Worm (Caenorhabditis elegans) whole organism, dauer: Measurements from ENCODE around the gene clp-4.

Experiments
- unc-62 ChIP-seq: sonication (generic microtip); optimal IDR thresholded peaks from 2 replicates; lab custom pipeline; 2017; ENCODE audit warnings: missing biosample characterization, missing genetic modification reagents, missing genetic modification characterization

Gene clp-4

DNA sequence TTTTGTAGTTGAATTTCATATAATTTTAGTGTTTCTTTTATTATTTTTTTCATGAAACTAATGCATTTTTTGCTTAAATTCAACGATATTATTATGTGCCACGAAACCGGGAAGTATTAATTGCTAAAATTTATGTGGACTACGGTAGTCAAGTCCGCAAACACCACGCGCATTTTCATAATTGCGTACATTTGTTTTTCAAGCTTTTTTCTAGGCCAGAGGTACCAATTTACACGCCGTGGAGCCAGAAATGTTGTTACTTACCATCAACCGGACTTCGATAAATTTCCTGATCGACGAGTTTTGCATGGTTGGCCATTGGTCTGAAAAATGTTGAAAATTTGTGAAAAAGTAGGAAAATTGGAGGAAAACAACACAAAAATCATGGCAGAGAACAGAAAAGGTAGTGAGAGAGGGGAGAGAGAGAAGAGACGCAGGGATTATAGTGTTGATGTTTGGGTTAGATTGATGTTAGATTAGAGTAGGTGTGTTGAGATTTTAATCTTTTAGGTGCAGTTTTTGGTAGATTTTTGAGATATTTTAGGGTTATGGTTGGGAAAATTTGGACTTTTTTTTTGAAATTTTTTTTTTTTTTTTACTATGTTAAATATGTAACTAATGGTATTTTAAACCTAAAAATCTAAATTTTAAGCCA, at the start of gene clp-4:
Gene clp-4 (minus strand): TSS at position 323 of the 655 bp plus-strand sequence.
- no peak for TF ChIP-seq unc-62 (GFP tag; lab: Kevin White, UChicago)

DNA sequence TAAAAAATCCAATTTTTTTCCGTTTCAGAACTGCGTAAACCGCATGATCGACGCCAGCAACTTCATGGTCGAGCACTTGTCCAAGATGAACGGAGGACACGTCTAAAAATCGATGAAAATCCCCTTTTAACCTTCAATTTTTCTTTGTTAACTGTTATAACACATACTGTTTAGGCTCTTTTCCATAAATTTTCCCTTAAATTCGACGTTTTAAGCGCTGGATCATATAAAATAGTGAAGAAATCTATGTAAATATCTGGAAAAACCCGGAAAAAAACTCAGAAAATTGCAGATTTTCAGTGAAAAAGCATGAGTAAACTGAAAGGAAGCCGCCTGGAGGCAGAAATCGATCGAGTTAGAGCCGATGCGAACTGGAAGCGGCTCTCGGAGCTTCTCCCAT, 42.0 kb upstream of the clp-4 start, which contains the start of gene ttc-7:
Gene ttc-7 (plus strand): TSS at position 301 of the 400 bp plus-strand sequence.
- TF ChIP-seq unc-62 (GFP tag; lab: Kevin White, UChicago): no peak

DNA sequence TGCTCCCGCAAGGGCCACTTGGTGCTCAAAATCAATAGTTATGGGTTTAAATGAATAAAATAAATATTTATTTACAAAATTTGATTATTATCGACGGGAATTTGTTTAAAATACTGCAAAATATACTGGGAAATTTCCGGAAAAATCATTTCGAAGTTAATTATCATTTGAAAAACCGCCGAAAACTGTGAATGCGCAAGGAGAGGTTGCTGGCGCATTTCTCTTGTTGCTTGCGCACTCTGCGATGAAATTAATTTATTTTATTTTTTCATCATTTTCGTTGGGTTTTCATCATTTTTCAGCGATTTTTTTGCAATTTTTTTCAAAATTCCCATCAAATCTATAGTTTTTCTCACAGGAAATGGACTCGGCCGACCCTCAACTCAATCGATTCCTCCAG, 41.4 kb upstream of the clp-4 start, which contains the start of gene ddp-1:
Gene ddp-1 (plus strand): TSS at position 357 of the 400 bp plus-strand sequence.
- TF ChIP-seq unc-62 (GFP tag; lab: Kevin White, UChicago): no peak

DNA sequence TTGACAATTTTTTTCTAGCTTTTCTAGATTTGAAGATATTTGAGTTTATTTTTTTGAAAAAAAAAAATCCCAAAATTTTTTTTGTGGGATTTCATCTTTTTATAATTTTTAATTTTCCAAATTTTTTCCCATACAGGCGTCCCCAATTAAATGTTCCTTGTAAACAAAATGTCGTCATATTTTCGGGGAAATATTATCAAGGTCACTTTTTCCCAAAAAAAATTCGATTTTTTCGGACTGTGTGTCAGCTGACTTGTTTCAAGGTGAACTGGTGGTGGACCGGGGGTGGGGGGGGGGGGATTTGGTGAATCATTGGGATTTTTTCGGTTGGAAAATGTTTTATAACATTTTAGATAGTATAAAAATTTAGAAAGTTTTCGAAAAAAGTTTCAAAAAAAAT, 38.6 kb upstream of the clp-4 start:
- TF ChIP-seq unc-62 (GFP tag; lab: Kevin White, UChicago): no peak

DNA sequence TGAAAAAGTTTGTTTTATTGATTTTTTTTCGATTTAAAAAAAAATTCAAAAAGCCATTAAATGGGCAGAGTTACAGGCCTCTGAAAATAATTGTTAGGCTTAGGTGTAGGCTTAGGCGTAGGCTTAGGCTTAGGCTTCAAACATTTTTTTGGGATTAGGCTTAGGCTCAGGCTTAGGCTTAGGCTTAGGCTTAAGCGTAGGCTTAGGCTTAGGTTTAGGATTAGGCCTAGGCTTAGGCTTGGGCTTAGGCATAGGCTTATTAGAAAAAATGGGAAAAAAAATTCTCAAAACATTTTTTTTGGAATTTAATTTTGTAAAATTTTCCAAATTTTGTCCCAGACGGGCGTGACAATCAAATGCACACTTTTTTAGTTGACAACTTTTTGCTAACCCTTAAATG, 38.1 kb upstream of the clp-4 start:
- no peak for TF ChIP-seq unc-62 (GFP tag; lab: Kevin White, UChicago)

DNA sequence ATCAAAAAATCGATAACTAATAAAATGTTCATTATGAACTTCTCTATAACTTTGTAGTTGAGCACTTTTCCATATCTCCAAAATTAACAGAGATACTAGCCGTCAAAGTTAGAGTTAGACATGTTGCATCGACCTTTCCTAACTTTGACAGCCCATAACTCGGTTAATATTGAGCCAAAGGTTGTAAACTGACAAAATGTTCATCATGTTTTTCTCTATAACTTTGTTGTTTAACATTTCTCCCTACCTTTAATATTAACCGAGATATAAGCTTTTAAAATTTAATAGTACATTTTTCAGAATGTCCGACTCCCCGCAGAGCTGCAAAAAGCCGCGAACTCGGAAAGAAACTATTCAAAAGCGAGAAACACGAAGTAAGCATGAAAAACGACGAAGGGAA, 37.0 kb upstream of the clp-4 start, which contains the start of gene hlh-33:
Gene hlh-33 (plus strand): TSS at position 301 of the 400 bp plus-strand sequence.
- TF ChIP-seq unc-62 (GFP tag; lab: Kevin White, UChicago): no peak

DNA sequence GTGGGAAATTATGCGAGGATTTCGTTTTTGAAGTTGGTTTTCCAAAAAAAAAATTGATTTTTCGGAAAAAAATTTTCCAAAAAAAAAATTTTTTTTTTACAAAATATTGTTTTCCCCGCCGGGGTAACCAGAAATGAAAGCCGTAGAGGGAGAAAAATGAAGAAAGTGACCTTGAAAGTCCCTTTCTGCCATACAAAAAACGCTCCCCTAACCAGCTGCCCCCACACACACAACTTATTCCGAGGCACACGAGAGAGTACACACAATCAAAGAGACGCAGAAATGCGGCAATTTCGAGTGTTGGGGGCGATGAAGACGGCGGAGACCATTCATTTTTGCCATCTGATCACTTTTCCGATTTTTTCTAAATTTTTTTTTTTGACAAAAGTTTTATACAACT, 35.8 kb upstream of the clp-4 start:
- TF ChIP-seq unc-62 (GFP tag; lab: Kevin White, UChicago): no peak

DNA sequence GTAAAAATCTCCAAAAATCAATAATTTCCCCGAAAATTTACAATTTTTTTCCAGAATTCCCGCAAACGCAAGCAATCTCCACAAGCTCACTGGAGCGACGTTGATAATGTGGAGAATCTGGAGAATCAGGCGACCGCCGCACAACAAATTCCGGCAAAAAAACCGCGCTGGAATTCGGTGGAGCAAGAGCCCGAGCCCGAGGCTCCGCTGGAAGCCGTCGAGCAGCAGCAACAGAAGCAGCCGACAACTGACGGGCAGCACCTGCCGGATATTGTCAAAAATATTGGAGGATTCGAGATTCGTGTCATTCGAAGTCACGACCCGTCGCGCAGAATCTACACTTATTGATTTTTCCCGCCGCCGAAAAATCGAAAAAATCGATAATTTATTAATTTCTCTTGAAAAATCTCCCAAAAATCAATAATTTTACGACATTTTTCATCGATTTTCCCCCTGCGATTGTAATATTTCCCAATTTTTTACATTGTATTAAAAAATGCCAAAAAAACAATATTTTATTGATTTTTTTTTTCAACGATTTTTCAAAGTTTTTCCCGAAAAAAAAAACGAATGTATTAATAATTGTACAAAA, 34.1 kb upstream of the clp-4 start:
- no peak for TF ChIP-seq unc-62 (GFP tag; lab: Kevin White, UChicago)

DNA sequence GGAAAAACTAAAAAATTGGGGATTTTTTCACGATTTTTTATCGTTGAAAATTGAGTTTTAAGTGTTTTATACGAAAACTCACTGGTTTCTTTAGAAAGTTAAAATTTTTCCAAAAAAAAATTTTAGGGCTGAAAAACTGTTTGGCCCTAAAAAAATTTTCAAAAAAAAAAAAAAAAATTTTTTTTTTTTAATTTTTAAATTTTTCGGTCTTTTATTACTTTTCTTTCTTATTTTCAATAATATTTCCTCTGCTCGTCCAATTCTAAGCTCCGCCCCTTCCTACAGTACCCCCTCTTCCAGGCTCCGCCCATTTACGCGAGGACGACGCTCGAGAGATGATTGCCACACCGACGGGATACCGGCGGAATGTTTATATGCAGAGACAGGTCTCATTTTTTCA, 30.6 kb upstream of the clp-4 start, which contains the start of gene pqn-82:
Gene pqn-82 (plus strand): TSS at position 301 of the 400 bp plus-strand sequence.
- TF ChIP-seq unc-62 (GFP tag; lab: Kevin White, UChicago): no peak

DNA sequence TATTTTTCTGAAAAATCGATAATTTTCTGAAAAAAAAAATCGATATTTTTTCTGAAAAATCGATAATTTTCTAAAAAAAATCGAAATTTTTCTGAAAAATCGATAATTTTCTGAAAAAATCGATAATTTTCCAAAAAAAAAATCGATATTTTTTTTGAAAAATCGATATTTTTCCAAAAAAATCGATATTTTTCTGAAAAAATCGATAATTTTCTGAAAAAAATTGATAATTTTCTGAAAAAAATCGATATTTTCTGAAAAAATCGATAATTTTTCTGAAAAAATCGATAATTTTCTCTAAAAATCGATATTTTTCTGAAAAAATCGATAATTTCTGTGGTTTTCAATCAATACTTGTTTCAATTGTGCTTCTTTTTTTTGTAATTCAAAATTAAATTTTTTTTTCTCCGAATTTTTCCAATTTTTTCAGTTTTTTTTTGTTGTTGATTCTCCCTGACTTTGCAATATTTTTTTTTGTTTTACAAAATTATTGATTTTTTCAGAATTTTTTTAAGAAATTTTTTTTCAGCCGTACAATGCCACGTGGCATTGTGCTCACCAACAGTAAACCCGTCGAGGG, 16.0 kb upstream of the clp-4 start, which contains the start of gene rexd-1:
Gene rexd-1 (plus strand): TSS at position 530 of the 580 bp plus-strand sequence.
- TF ChIP-seq unc-62 (GFP tag; lab: Kevin White, UChicago): no peak

DNA sequence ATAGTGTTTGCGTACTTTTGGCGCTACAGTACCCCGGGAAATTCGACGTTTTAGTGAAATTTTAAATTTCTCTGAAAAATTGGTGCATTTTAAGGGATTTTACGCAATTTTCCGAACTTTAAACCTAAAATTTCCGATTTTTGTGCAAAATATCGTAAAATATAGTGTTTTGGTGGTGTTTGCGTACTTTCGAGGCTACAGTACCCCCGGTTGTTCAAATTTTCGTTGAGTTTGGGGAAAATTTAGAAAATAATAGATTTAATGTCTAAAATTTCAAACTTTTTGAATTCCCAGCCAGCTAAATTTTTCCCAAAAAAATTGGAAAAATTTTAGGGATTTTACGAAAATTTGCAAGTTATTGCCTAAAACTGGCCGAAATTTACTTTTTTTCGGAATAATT, 14.3 kb upstream of the clp-4 start:
- TF ChIP-seq unc-62 (GFP tag; lab: Kevin White, UChicago): no peak

DNA sequence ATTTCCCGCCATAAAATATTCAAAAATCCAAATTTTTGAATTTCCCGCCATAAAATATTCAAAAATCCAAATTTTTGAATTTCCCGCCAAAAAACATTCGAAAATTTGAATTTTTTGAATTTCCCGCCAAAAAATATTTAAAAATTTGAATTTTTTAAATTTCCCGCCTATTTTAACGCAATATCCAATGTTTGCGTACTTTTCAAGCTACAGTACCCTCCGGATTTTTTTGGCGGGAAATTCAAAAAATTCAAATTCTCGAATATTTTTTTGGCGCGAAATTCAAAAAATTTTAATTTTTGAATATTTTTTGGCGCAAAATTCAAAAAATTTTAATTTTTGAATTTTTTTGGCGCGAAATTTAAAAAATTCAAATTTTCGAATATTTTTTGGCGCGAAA, 13.0 kb upstream of the clp-4 start:
- TF ChIP-seq unc-62 (GFP tag; lab: Kevin White, UChicago): no peak

DNA sequence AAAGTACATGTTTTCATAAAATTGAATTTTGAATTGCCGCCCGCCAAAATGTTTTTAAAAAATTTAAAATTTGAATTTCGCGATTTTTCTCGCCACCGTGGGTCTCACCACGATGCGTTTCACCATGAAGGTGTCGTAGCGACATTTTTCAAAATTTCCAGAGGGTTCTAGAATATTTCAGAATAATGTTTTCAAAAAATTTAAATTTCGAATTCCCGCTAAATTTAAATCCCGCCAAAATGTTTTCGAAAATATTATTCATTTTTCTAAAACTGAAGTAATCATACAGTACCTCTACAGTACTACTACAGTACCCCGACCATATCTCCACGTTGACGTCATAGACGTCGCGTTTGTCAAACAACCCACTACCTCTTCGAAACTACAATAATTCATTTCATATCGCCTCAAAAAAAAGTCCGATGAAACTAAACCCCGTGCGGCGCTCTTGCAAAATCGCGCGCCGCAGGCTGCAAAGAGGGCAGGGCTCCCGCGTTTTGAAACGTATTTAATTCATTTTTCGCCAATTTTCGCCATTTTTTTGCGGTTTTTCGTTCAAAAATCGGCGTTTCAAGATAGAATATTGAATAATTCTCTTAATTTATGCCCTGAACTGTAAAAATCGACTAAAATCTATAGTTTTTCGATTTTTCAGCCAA, 6.3 kb upstream of the clp-4 start, which contains the start of the genes pvf-1 and Y39A3CL.7:
Gene pvf-1 (minus strand): TSS at position 51 of the 659 bp plus-strand sequence.
Gene Y39A3CL.7 (plus strand): TSS at position 656 of the 659 bp plus-strand sequence.
- no peak for TF ChIP-seq unc-62 (GFP tag; lab: Kevin White, UChicago)

DNA sequence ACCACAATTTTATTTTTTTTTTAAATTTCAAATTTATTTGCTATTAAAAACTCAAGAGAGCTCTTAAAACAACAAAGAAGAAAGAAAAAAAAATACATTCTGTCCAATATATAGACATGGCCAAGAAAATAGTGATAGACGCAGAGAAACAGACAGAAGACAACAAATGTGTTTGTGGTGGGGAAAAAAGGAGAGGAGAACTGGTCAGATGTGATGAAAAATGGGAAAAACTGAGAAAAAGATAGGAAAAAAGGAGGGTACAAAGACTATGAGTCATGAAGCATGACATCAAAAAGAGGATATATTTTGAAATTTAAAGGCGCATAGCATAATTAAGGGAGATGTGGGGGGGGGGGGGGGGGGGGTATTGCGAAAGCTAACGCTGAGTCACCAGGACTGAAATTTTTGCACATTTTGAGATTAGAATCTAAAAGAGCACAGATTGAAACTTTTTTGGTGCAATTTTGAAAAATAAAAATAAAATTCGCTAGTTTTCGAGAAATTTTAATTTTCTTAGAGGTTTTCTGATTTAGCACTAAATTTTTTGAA, 1.0 kb upstream of the clp-4 start:
- TF ChIP-seq unc-62 (GFP tag; lab: Kevin White, UChicago): no peak

DNA sequence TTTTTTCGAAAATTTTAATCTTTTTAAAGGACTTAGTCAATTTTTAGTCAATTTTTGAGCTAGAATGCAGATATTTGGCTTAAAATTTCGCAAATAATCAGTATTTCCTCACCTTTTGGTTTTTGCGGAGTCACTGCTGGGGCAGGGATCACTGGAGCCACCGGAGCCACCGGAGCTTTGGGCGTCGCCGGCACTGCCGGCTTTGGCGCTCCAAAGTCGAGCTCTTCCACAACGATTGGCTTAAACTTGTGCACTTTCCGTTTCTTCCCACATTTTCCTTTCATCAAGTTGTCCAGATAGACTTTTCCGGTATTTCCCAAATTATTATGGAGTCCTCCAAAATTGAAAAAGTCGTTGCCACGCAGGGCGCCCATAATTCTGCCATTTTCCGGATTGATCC, 3.8 kb downstream of the clp-4 start:
- TF ChIP-seq unc-62 (GFP tag; lab: Kevin White, UChicago): no peak
